Fruit fly (Drosophila melanogaster) whole organism, embryonic: Measurements from ENCODE around the gene mmy.
A peak's percentile ranks its signal among the peaks of the same experiment; 100 is the strongest.

Experiments used
- ATbp ChIP-seq: fragments of 200-800 bp; sonication (Bioruptor generic); optimal IDR thresholded peaks from 2 replicates; lab custom pipeline; 2017; ENCODE audit warnings: missing biosample characterization, mild to moderate bottlenecking, missing genetic modification characterization, missing genetic modification reagents
- Adf1 ChIP-seq: fragments of 200-800 bp; sonication (Bioruptor generic); IDR thresholded peaks from 2 replicates; pipeline ENCODE4 v1.3.6; 2022; ENCODE audit warnings: missing biosample characterization, missing genetic modification characterization
- Atf3 ChIP-seq: fragments of 200-800 bp; sonication (Bioruptor generic); optimal IDR thresholded peaks from 3 replicates; lab custom pipeline; 2016; ENCODE audit warnings: missing biosample characterization, missing genetic modification characterization
- CG10462 ChIP-seq: fragments of 200-800 bp; sonication (Bioruptor generic); optimal IDR thresholded peaks from 2 replicates; lab custom pipeline; 2016; ENCODE audit warnings: missing biosample characterization, missing genetic modification characterization
- CG10543 ChIP-seq: fragments of 200-800 bp; sonication (Bioruptor generic); optimal IDR thresholded peaks from 3 replicates; lab custom pipeline; 2017; ENCODE audit warnings: missing biosample characterization, mild to moderate bottlenecking, missing genetic modification characterization, moderate library complexity
- CG10565 ChIP-seq: fragments of 200-800 bp; sonication (Bioruptor generic); optimal IDR thresholded peaks from 3 replicates; lab custom pipeline; 2016; ENCODE audit warnings: missing biosample characterization, mild to moderate bottlenecking, missing genetic modification characterization
- CG11696 ChIP-seq: fragments of 200-800 bp; sonication (Bioruptor generic); IDR thresholded peaks from 2 replicates; pipeline ENCODE4 v1.3.6; 2022; ENCODE audit warnings: missing biosample characterization, missing genetic modification characterization
- CG12104 ChIP-seq: fragments of 200-800 bp; sonication (Bioruptor generic); optimal IDR thresholded peaks from 3 replicates; lab custom pipeline; 2016; ENCODE audit warnings: missing biosample characterization, missing genetic modification characterization
- CG15269 ChIP-seq: fragments of 200-800 bp; sonication (Bioruptor generic); optimal IDR thresholded peaks from 2 replicates; lab custom pipeline; 2018; ENCODE audit warnings: missing biosample characterization, mild to moderate bottlenecking, missing genetic modification characterization, moderate library complexity
- CG2116 ChIP-seq: fragments of 200-800 bp; sonication (Bioruptor generic); optimal IDR thresholded peaks from 3 replicates; lab custom pipeline; 2018; ENCODE audit warnings: missing biosample characterization, mild to moderate bottlenecking, missing genetic modification characterization
- CG34224 ChIP-seq: fragments of 200-800 bp; sonication (Bioruptor generic); IDR thresholded peaks from 3 replicates; pipeline ENCODE4 v1.3.6; 2022; ENCODE audit warnings: missing biosample characterization, missing genetic modification characterization; ENCODE audit not compliant: partially characterized antibody
- CG43689 ChIP-seq: fragments of 200-800 bp; sonication (Bioruptor generic); IDR thresholded peaks from 2 replicates; pipeline ENCODE4 v1.3.6; 2022; ENCODE audit warnings: missing biosample characterization, missing genetic modification characterization
- CG4617 ChIP-seq: fragments of 200-800 bp; sonication (Bioruptor generic); optimal IDR thresholded peaks from 3 replicates; lab custom pipeline; 2016; ENCODE audit warnings: missing biosample characterization, missing genetic modification characterization, borderline replicate concordance
- CG5245 ChIP-seq: fragments of 200-800 bp; sonication (Bioruptor generic); optimal IDR thresholded peaks from 3 replicates; lab custom pipeline; 2016; ENCODE audit warnings: missing biosample characterization, missing genetic modification characterization
- CG7556 ChIP-seq: fragments of 200-800 bp; sonication (Bioruptor generic); optimal IDR thresholded peaks from 2 replicates; lab custom pipeline; 2017; ENCODE audit warnings: missing biosample characterization, mild to moderate bottlenecking, missing genetic modification characterization
- CG8765 ChIP-seq: fragments of 200-800 bp; sonication (Bioruptor generic); IDR thresholded peaks from 2 replicates; pipeline ENCODE4 v1.3.6; 2022; ENCODE audit warnings: missing biosample characterization, missing genetic modification characterization
- Doc2 ChIP-seq: fragments of 200-800 bp; sonication (Bioruptor generic); IDR thresholded peaks from 2 replicates; pipeline ENCODE4 v1.3.6; 2022; ENCODE audit warnings: missing biosample characterization, missing genetic modification characterization
- Doc3 ChIP-seq: fragments of 200-800 bp; sonication (Bioruptor generic); IDR thresholded peaks from 3 replicates; pipeline ENCODE4 v1.3.6; 2022; ENCODE audit warnings: missing biosample characterization, missing genetic modification characterization; ENCODE audit not compliant: partially characterized antibody
- Mrtf ChIP-seq: fragments of 200-800 bp; sonication (Bioruptor generic); IDR thresholded peaks from 3 replicates; pipeline ENCODE4 v1.3.6; 2022; ENCODE audit warnings: missing biosample characterization, missing genetic modification characterization
- Ravus ChIP-seq: fragments of 200-800 bp; sonication (Bioruptor generic); IDR thresholded peaks from 2 replicates; pipeline ENCODE4 v1.3.6; 2022; ENCODE audit warnings: missing biosample characterization, missing genetic modification characterization
- Rx ChIP-seq: fragments of 200-800 bp; sonication (Bioruptor generic); IDR thresholded peaks from 2 replicates; pipeline ENCODE4 v1.3.6; 2022; ENCODE audit warnings: missing biosample characterization, missing genetic modification characterization
- Scr ChIP-seq: fragments of 200-800 bp; sonication (Bioruptor generic); IDR thresholded peaks from 2 replicates; pipeline ENCODE4 v1.3.6; 2022; ENCODE audit warnings: missing biosample characterization, missing genetic modification characterization; ENCODE audit not compliant: partially characterized antibody
- Spps ChIP-seq: fragments of 200-800 bp; sonication (Bioruptor generic); optimal IDR thresholded peaks from 2 replicates; lab custom pipeline; 2018; ENCODE audit warnings: missing biosample characterization, mild to moderate bottlenecking, missing genetic modification characterization
- Ssrp ChIP-seq: fragments of 200-800 bp; sonication (Bioruptor generic); optimal IDR thresholded peaks from 2 replicates; lab custom pipeline; 2018; ENCODE audit warnings: missing biosample characterization, mild to moderate bottlenecking, missing genetic modification characterization, moderate library complexity
- Usf ChIP-seq: fragments of 200-800 bp; sonication (Bioruptor generic); optimal IDR thresholded peaks from 2 replicates; lab custom pipeline; 2017; ENCODE audit warnings: missing genotype, missing biosample characterization, missing genetic modification characterization
- bab2 ChIP-seq: fragments of 200-800 bp; sonication (Bioruptor generic); optimal IDR thresholded peaks from 2 replicates; lab custom pipeline; 2016; ENCODE audit warnings: missing biosample characterization, missing genetic modification characterization
- da ChIP-seq: fragments of 200-800 bp; sonication (Bioruptor generic); optimal IDR thresholded peaks from 2 replicates; lab custom pipeline; 2016; ENCODE audit warnings: missing biosample characterization, missing genetic modification characterization
- dmrt11E ChIP-seq: fragments of 200-800 bp; sonication (Bioruptor generic); optimal IDR thresholded peaks from 3 replicates; lab custom pipeline; 2018; ENCODE audit warnings: missing biosample characterization, mild to moderate bottlenecking, missing genetic modification characterization, moderate library complexity
- fd3F ChIP-seq: fragments of 200-800 bp; sonication (Bioruptor generic); optimal IDR thresholded peaks from 2 replicates; lab custom pipeline; 2018; ENCODE audit warnings: missing biosample characterization, mild to moderate bottlenecking, missing genetic modification characterization, moderate library complexity
- fru ChIP-seq: fragments of >200 bp; optimal IDR thresholded peaks from 2 replicates; lab custom pipeline; 2017
- ftz-f1 ChIP-seq: fragments of 200-800 bp; sonication (Bioruptor generic); optimal IDR thresholded peaks from 2 replicates; lab custom pipeline; 2016; ENCODE audit warnings: missing biosample characterization, missing genetic modification characterization
- gcm ChIP-seq: fragments of 200-800 bp; sonication (Bioruptor generic); optimal IDR thresholded peaks from 2 replicates; lab custom pipeline; 2019; ENCODE audit warnings: missing biosample characterization, mild to moderate bottlenecking, missing genetic modification characterization, moderate library complexity
- gro ChIP-seq: fragments of 200-800 bp; sonication (Bioruptor generic); optimal IDR thresholded peaks from 2 replicates; lab custom pipeline; 2016; ENCODE audit warnings: missing biosample characterization, missing genetic modification characterization
- ind ChIP-seq: fragments of 200-800 bp; sonication (Bioruptor generic); optimal IDR thresholded peaks from 3 replicates; lab custom pipeline; 2016; ENCODE audit warnings: missing biosample characterization, missing genetic modification characterization
- insv ChIP-seq, 2 experiments: fragments of 200-800 bp; sonication (Bioruptor generic); optimal IDR thresholded peaks; 3 replicates each; lab custom pipeline; 2016 to 2018; ENCODE audit warnings: missing biosample characterization in 2 of 2, missing genetic modification characterization in 2 of 2
- kay ChIP-seq: fragments of 200-800 bp; sonication (Bioruptor generic); optimal IDR thresholded peaks from 2 replicates; lab custom pipeline; 2016; ENCODE audit warnings: missing biosample characterization, missing genetic modification characterization
- knrl ChIP-seq: fragments of 200-800 bp; sonication (Bioruptor generic); IDR thresholded peaks from 3 replicates; pipeline ENCODE4 v1.3.6; 2022; ENCODE audit warnings: missing biosample characterization, missing genetic modification characterization; ENCODE audit not compliant: partially characterized antibody
- lmd ChIP-seq: fragments of 200-800 bp; sonication (Bioruptor generic); IDR thresholded peaks from 2 replicates; pipeline ENCODE4 v1.3.6; 2022; ENCODE audit warnings: missing biosample characterization, missing genetic modification characterization
- mam ChIP-seq: fragments of 200-800 bp; sonication (Bioruptor generic); optimal IDR thresholded peaks from 3 replicates; lab custom pipeline; 2016; ENCODE audit warnings: missing biosample characterization, missing genetic modification characterization
- pho ChIP-seq: fragments of 200-800 bp; sonication (Bioruptor generic); optimal IDR thresholded peaks from 2 replicates; lab custom pipeline; 2016; ENCODE audit warnings: missing biosample characterization, missing genetic modification characterization
- phol ChIP-seq: fragments of 200-800 bp; sonication (Bioruptor generic); optimal IDR thresholded peaks from 3 replicates; lab custom pipeline; 2018; ENCODE audit warnings: missing biosample characterization, mild to moderate bottlenecking, missing genetic modification characterization, moderate library complexity
- psq ChIP-seq: fragments of 200-800 bp; sonication (Bioruptor generic); optimal IDR thresholded peaks from 2 replicates; lab custom pipeline; 2017; ENCODE audit warnings: missing biosample characterization, missing genetic modification characterization
- pzg ChIP-seq: fragments of 200-800 bp; sonication (Bioruptor generic); optimal IDR thresholded peaks from 3 replicates; lab custom pipeline; 2018; ENCODE audit warnings: missing biosample characterization, mild to moderate bottlenecking, missing genetic modification characterization, moderate library complexity
- salm ChIP-seq: fragments of 200-800 bp; sonication (Bioruptor generic); optimal IDR thresholded peaks from 2 replicates; lab custom pipeline; 2018; ENCODE audit warnings: missing biosample characterization, mild to moderate bottlenecking, missing genetic modification characterization
- scrt ChIP-seq: fragments of 200-800 bp; sonication (Bioruptor generic); optimal IDR thresholded peaks from 2 replicates; lab custom pipeline; 2018; ENCODE audit warnings: missing biosample characterization, mild to moderate bottlenecking, missing genetic modification characterization, moderate library complexity
- sd ChIP-seq: fragments of 200-800 bp; sonication (Bioruptor generic); optimal IDR thresholded peaks from 3 replicates; lab custom pipeline; 2018; ENCODE audit warnings: missing biosample characterization, mild to moderate bottlenecking, missing genetic modification characterization, moderate library complexity
- ssp ChIP-seq: fragments of 200-800 bp; sonication (Bioruptor generic); IDR thresholded peaks from 2 replicates; pipeline ENCODE4 v1.3.6; 2022; ENCODE audit warnings: missing biosample characterization, missing genetic modification characterization
- trem ChIP-seq: fragments of 200-800 bp; optimal IDR thresholded peaks from 3 replicates; lab custom pipeline; 2019; ENCODE audit warnings: missing biosample characterization, mild to moderate bottlenecking, missing genetic modification characterization, moderate library complexity
- twi ChIP-seq: fragments of 200-800 bp; optimal IDR thresholded peaks from 2 replicates; lab custom pipeline; 2019; ENCODE audit warnings: missing biosample characterization, mild to moderate bottlenecking, missing genetic modification characterization, moderate library complexity
- unpg ChIP-seq: fragments of 200-800 bp; sonication (Bioruptor generic); optimal IDR thresholded peaks from 3 replicates; lab custom pipeline; 2018; ENCODE audit warnings: missing biosample characterization, mild to moderate bottlenecking, missing genetic modification characterization, moderate library complexity
- wor ChIP-seq: fragments of 200-800 bp; sonication (Bioruptor generic); IDR thresholded peaks from 2 replicates; pipeline ENCODE4 v1.3.6; 2022; ENCODE audit warnings: missing biosample characterization, missing genetic modification characterization
- zfh2 ChIP-seq: fragments of 200-800 bp; sonication (Bioruptor generic); optimal IDR thresholded peaks from 2 replicates; lab custom pipeline; 2016; ENCODE audit warnings: missing biosample characterization, missing genetic modification characterization

The mmy gene

DNA sequence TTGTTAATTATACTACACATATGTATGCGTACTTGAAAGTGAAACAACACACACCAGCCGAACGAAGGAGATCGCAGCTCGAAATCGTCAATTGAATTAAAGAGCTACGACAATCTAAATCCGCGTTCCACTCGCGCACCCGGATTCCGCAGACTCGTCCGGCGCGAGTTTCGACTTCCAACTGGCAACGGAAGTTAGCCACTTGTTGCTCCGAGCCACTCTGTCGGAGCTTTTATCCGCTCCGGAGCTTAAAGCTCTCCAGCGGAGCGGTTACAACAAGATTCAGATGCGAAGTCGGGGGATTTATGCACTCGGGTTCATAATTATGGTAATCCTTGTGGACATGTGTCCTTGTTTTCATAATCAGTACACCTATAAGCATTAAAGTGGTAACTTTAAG, 8.2 kb downstream of the mmy start, which contains the start of gene Rchy1 (continued):
- TF ChIP-seq Usf (GFP tag; lab: Kevin White, UChicago) (no peak), twi (tag; lab: Kevin White, UChicago) (no peak), CG2116 (no peak), CG43689 (no peak), Scr (GFP tag; lab: Robert Waterston, UW) (no peak; the same call in 1 of the 2 replicates), CG10543 (GFP tag; lab: Kevin White, UChicago) (peak; percentile 33), CG4617 (GFP tag; lab: Kevin White, UChicago) (no peak), insv (GFP tag; optimal IDR thresholded peaks at IDR 0.05; lab: Kevin White, UChicago) (no peak), psq (no peak), CG34224 (GFP tag; lab: Robert Waterston, UW) (no peak), fd3F (GFP tag; lab: Kevin White, UChicago) (no peak), phol (tag; lab: Kevin White, UChicago) (no peak), Ravus (GFP tag; lab: Robert Waterston, UW) (no peak), Mrtf (GFP tag; lab: Robert Waterston, UW) (no peak), bab2 (GFP tag; lab: Kevin White, UChicago) (no peak), kay (no peak), Doc3 (no peak), salm (tag; lab: Kevin White, UChicago) (no peak), scrt (GFP tag; lab: Kevin White, UChicago) (peak; percentile 93), Ssrp (tag; lab: Kevin White, UChicago) (no peak), CG10462 (no peak), zfh2 (no peak), unpg (GFP tag; lab: Kevin White, UChicago) (peak; percentile 1), Spps (tag; lab: Kevin White, UChicago) (no peak), CG8765 (GFP tag; lab: Robert Waterston, UW) (no peak), wor (GFP tag; lab: Robert Waterston, UW) (no peak), da (GFP tag; lab: Kevin White, UChicago) (no peak), CG15269 (tag; lab: Kevin White, UChicago) (peak; percentile 33), gcm (GFP tag; lab: Kevin White, UChicago) (no peak), CG11696 (GFP tag; lab: Robert Waterston, UW) (peak; percentile 62), gro (GFP tag; lab: Kevin White, UChicago) (peak; percentile 54), ATbp (GFP tag; lab: Kevin White, UChicago) (no peak), pho (GFP tag; lab: Kevin White, UChicago) (no peak), CG12104 (GFP tag; lab: Kevin White, UChicago) (no peak), CG5245 (GFP tag; lab: Kevin White, UChicago) (no peak), Adf1 (peak; percentile 14; the same call in 1 of the 2 replicates), pzg (GFP tag; lab: Kevin White, UChicago) (peak; percentile 0), ssp (GFP tag; lab: Robert Waterston, UW) (no peak), CG7556 (GFP tag; lab: Kevin White, UChicago) (no peak), fru (lab: Kevin White, UChicago) (no peak), sd (tag; lab: Kevin White, UChicago) (peak; percentile 34), Rx (GFP tag; lab: Robert Waterston, UW) (no peak), Doc2 (GFP tag; lab: Robert Waterston, UW) (no peak), ftz-f1 (peak; percentile 25), Atf3 (GFP tag; lab: Kevin White, UChicago) (no peak), trem (tag; lab: Kevin White, UChicago) (no peak), knrl (GFP tag; lab: Robert Waterston, UW) (no peak), lmd (no peak), mam (GFP tag; lab: Kevin White, UChicago) (no peak), ind (GFP tag; lab: Kevin White, UChicago) (no peak), dmrt11E (no peak), CG10565 (GFP tag; lab: Kevin White, UChicago) (no peak)
